Worm (Caenorhabditis elegans) whole organism, midembryonic: ENCODE results near the gene lir-3.

Source experiments
- T22C8.4 ChIP-seq: fragments of 200-800 bp; sonication (Bioruptor generic); IDR thresholded peaks from 2 replicates; pipeline ENCODE4 v1.3.6; 2022; ENCODE audit warnings: missing genetic modification characterization, missing compliant biosample characterization
- cog-1 ChIP-seq: sonication (generic microtip); optimal IDR thresholded peaks from 2 replicates; lab custom pipeline; 2016; ENCODE audit warnings: missing genetic modification characterization, missing compliant biosample characterization
- klf-2 ChIP-seq: fragments of 200-800 bp; sonication (Bioruptor generic); conservative IDR thresholded peaks from 2 replicates; pipeline ENCODE4 v1.3.6; 2022; ENCODE audit warnings: missing genetic modification reagents, missing genetic modification characterization, missing compliant biosample characterization
- med-1 ChIP-seq: sonication (generic microtip); optimal IDR thresholded peaks from 2 replicates; lab custom pipeline; 2017; ENCODE audit warnings: missing genetic modification characterization, mild to moderate bottlenecking, missing compliant biosample characterization, antibody characterized with exemption, missing genetic modification reagents; ENCODE audit not compliant: insufficient read depth
- ztf-29 ChIP-seq: fragments of 200-800 bp; sonication (Bioruptor generic); IDR thresholded peaks from 2 replicates; pipeline ENCODE4 v1.3.6; 2022; ENCODE audit warnings: missing genetic modification reagents, missing genetic modification characterization, missing compliant biosample characterization

DNA sequence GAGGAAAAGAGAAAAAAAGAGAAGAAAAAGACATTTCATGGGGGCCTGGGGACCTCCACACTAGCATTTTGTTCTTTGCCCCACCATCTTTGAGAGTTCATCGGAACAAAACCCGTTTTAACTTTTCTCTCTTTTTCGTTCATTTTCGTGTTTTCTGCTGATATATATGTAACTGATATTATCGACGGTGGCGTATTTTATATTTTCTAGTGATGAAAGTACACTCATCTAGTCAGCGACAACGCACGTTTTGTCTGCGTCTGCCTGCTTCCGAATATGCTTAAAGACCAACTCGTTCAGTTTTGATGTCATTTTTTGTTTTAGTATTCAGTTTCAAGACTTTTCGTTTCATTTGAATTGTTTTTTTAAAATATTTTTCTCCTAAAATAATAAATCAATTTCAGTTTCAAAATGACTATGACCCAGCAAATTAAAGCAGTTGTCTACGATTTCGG, 3.3 kb downstream of the lir-3 start, which contains the start of gene bigr-1:
- TF ChIP-seq T22C8.4, result no peak
- no peak for TF ChIP-seq cog-1 (tag; lab: Kevin White, UChicago)
- no peak for TF ChIP-seq ztf-29 (GFP tag; lab: Robert Waterston, UW)
- TF ChIP-seq med-1 (GFP tag; lab: Kevin White, UChicago), result no peak
- no peak for TF ChIP-seq klf-2 (GFP tag; lab: Robert Waterston, UW)
